Fruit fly (Drosophila melanogaster): Measurements from ENCODE around the gene GlcAT-I.
A peak's percentile ranks its signal among the peaks of the same experiment; 100 is the strongest.

GlcAT-I gene

dm6 chrX:4170492-4170891 lies 39.5 kb downstream of the GlcAT-I start (continued):
- TF ChIP-seq corto (GFP tag; optimal IDR thresholded peaks at IDR 0.05) = no peak
- no peak for TF ChIP-seq nom (GFP tag; optimal IDR thresholded peaks at IDR 0.05)
- peak; percentile 11; the same call in 1 of the 2 replicates for TF ChIP-seq Ptx1 (GFP tag; IDR thresholded peaks at IDR 0.05)
- no peak for TF ChIP-seq trem (tag; optimal IDR thresholded peaks at IDR 0.05)
- peak; percentile 7 for TF ChIP-seq CG12391 (tag; optimal IDR thresholded peaks at IDR 0.05)
- TF ChIP-seq phol (tag; optimal IDR thresholded peaks at IDR 0.05) = peak; percentile 27
- peak; percentile 22 for TF ChIP-seq CG2712 (tag; optimal IDR thresholded peaks at IDR 0.05)
- no peak for TF ChIP-seq CG1024 (GFP tag; IDR thresholded peaks at IDR 0.05)
- TF ChIP-seq CG6689 (GFP tag; IDR thresholded peaks at IDR 0.05) = 0 out of 2 replicates have a peak, but pooled peaks have one; percentile 23
- TF ChIP-seq CG11504 (tag; optimal IDR thresholded peaks at IDR 0.05) = peak; percentile 19
- peak; percentile 21 for TF ChIP-seq CG10979 (tag; optimal IDR thresholded peaks at IDR 0.05)
- no peak for TF ChIP-seq CG4328 (GFP tag; optimal IDR thresholded peaks at IDR 0.05)
- TF ChIP-seq Drgx (GFP tag; IDR thresholded peaks at IDR 0.05) = peak; percentile 71
- peak; percentile 22 for TF ChIP-seq Sox102F (GFP tag; optimal IDR thresholded peaks at IDR 0.05)
- TF ChIP-seq pita (GFP tag; optimal IDR thresholded peaks at IDR 0.05) = no peak
- TF ChIP-seq CG11247 (GFP tag; IDR thresholded peaks at IDR 0.05) = no peak
- peak; percentile 51 for TF ChIP-seq Xrp1 (GFP tag; IDR thresholded peaks at IDR 0.05)
- TF ChIP-seq tll (GFP tag; optimal IDR thresholded peaks at IDR 0.05) = no peak
- peak; percentile 20 to 46 for TF ChIP-seq bsh (GFP tag; optimal IDR thresholded peaks at IDR 0.05)
- TF ChIP-seq unpg (GFP tag; optimal IDR thresholded peaks at IDR 0.05) = peak; percentile 3
- no peak for TF ChIP-seq h (optimal IDR thresholded peaks at IDR 0.05)
- TF ChIP-seq kni (GFP tag; optimal IDR thresholded peaks at IDR 0.05) = no peak
- 0 out of 2 replicates have a peak, but pooled peaks have one; percentile 14 for TF ChIP-seq CG17328 (GFP tag; IDR thresholded peaks at IDR 0.05)
- TF ChIP-seq Fer2 (tag; optimal IDR thresholded peaks at IDR 0.05) = no peak
- TF ChIP-seq CG18262 (tag; optimal IDR thresholded peaks at IDR 0.05) = peak; percentile 1

- TF ChIP-seq lola (GFP tag; optimal IDR thresholded peaks at IDR 0.05) (no peak), CG30403 (GFP tag; optimal IDR thresholded peaks at IDR 0.05) (peak; percentile 20), abd-A (tag; optimal IDR thresholded peaks at IDR 0.05) (no peak), pan (optimal IDR thresholded peaks at IDR 0.05) (no peak), pan (GFP tag; optimal IDR thresholded peaks at IDR 0.05 in 1 of 2, IDR thresholded peaks at IDR 0.05 in 1 of 2) (peak in 1 of 2 experiments; percentile 48), seq (GFP tag; IDR thresholded peaks at IDR 0.05) (0 out of 2 replicates have a peak, but pooled peaks have one; percentile 24), Asciz (GFP tag; optimal IDR thresholded peaks at IDR 0.05) (no peak), Nf-YA (GFP tag; IDR thresholded peaks at IDR 0.05) (no peak), CG8089 (GFP tag; optimal IDR thresholded peaks at IDR 0.05) (no peak), wek (GFP tag; optimal IDR thresholded peaks at IDR 0.05) (no peak), tap (tag; optimal IDR thresholded peaks at IDR 0.05) (no peak), CG11093 (GFP tag; IDR thresholded peaks at IDR 0.05) (no peak), CG34376 (GFP tag; optimal IDR thresholded peaks at IDR 0.05) (no peak), ase (GFP tag; IDR thresholded peaks at IDR 0.05) (0 out of 3 replicates have a peak, but pooled peaks have one; percentile 26), CG6813 (GFP tag; optimal IDR thresholded peaks at IDR 0.05) (no peak), jing (GFP tag; optimal IDR thresholded peaks at IDR 0.05) (no peak), D (optimal IDR thresholded peaks at IDR 0.05) (no peak), D (GFP tag; optimal IDR thresholded peaks at IDR 0.05) (no peak), corto (GFP tag; optimal IDR thresholded peaks at IDR 0.05) (no peak), CG15514 (GFP tag; optimal IDR thresholded peaks at IDR 0.05) (no peak), CG5180 (GFP tag; optimal IDR thresholded peaks at IDR 0.05) (no peak), CG30431 (GFP tag; optimal IDR thresholded peaks at IDR 0.05) (no peak), dimm (GFP tag; IDR thresholded peaks at IDR 0.05) (no peak), Aef1 (GFP tag; IDR thresholded peaks at IDR 0.05) (no peak), wor (GFP tag; IDR thresholded peaks at IDR 0.05) (no peak), salm (tag; optimal IDR thresholded peaks at IDR 0.05) (no peak)
These were observed 41.2 kb downstream of the GlcAT-I start for dm6 chrX:4172143-4172771.
